Fruit fly (Drosophila melanogaster) whole organism, wandering third instar larva: ENCODE results near the gene Rpn10.

ENCODE experiments used
- Myc ChIP-seq: fragments of >200 bp; optimal IDR thresholded peaks from 2 replicates; lab custom pipeline; 2017
- OdsH ChIP-seq: fragments of 200-800 bp; sonication (Bioruptor generic); optimal IDR thresholded peaks from 2 replicates; lab custom pipeline; 2016; ENCODE audit warnings: missing biosample characterization, mild to moderate bottlenecking, missing genetic modification characterization
- Rel ChIP-seq, 2 experiments: fragments of 200-800 bp; sonication (Bioruptor generic) in 1 of 2; optimal IDR thresholded peaks; 2 replicates in 1 of 2; 3 replicates in 1 of 2; lab custom pipeline; 2016 to 2019; ENCODE audit warnings: mild to moderate bottlenecking in 2 of 2, missing biosample characterization in 2 of 2, missing genetic modification characterization in 2 of 2, moderate library complexity in 1 of 2
- Sp1 ChIP-seq: fragments of 200-800 bp; sonication (Bioruptor generic); optimal IDR thresholded peaks from 3 replicates; lab custom pipeline; 2019; ENCODE audit warnings: missing biosample characterization, mild to moderate bottlenecking, missing genetic modification characterization, moderate library complexity
- br ChIP-seq: fragments of 200-800 bp; sonication (Bioruptor generic); optimal IDR thresholded peaks from 2 replicates; lab custom pipeline; 2016; ENCODE audit warnings: missing biosample characterization, missing genetic modification characterization
- dsf ChIP-seq: sonication (Bioruptor generic); optimal IDR thresholded peaks from 2 replicates; lab custom pipeline; 2016; ENCODE audit warnings: missing biosample characterization, missing genetic modification characterization, borderline replicate concordance
- fru ChIP-seq: fragments of 200-800 bp; sonication (Bioruptor generic); optimal IDR thresholded peaks from 3 replicates; lab custom pipeline; 2016; ENCODE audit warnings: missing biosample characterization, mild to moderate bottlenecking, missing genetic modification characterization
- lola ChIP-seq: fragments of >200 bp; optimal IDR thresholded peaks from 2 replicates; lab custom pipeline; 2017; ENCODE audit warnings: missing biosample characterization, missing genetic modification characterization
- psq ChIP-seq: fragments of 200-800 bp; sonication (Bioruptor generic); optimal IDR thresholded peaks from 3 replicates; lab custom pipeline; 2017; ENCODE audit warnings: missing biosample characterization, mild to moderate bottlenecking, missing genetic modification characterization, moderate library complexity
- tai ChIP-seq: sonication (Bioruptor generic); optimal IDR thresholded peaks from 2 replicates; lab custom pipeline; 2016; ENCODE audit warnings: missing biosample characterization, missing genetic modification characterization
- usp ChIP-seq: fragments of >200 bp; optimal IDR thresholded peaks from 2 replicates; lab custom pipeline; 2017; ENCODE audit warnings: missing biosample characterization, missing genetic modification characterization

DNA sequence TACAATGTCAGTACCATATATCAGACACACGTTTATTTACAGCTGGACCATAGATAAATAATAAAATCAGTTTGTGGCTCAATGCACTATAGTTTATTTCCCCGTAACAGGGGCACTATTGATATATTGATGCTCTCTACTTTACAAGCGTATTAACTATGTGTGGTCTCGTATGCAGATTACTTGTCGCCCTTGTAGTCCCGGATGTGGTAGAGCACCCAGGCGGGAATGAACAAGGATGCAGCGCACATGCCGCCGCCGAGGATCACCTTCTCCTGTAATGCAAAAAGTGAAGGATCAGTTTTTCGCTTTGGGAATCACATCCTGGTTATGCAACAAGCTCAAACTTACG is 2.1 kb downstream of the Rpn10 start:
- TF ChIP-seq Sp1 (no peak), dsf (GFP tag; lab: Kevin White, UChicago) (no peak), psq (no peak), tai (GFP tag; lab: Kevin White, UChicago) (no peak), fru (GFP tag; lab: Kevin White, UChicago) (no peak), br (GFP tag; lab: Kevin White, UChicago) (no peak), lola (no peak), usp (GFP tag; lab: Kevin White, UChicago) (no peak), OdsH (GFP tag; lab: Kevin White, UChicago) (no peak), Myc (no peak), Rel (GFP tag; optimal IDR thresholded peaks at IDR 0.05; lab: Kevin White, UChicago) (no peak), Rel (tag; optimal IDR thresholded peaks at IDR 0.05; lab: Kevin White, UChicago) (no peak)
